Worm (Caenorhabditis elegans): ENCODE results near the gene mip-2.

Gene mip-2

DNA sequence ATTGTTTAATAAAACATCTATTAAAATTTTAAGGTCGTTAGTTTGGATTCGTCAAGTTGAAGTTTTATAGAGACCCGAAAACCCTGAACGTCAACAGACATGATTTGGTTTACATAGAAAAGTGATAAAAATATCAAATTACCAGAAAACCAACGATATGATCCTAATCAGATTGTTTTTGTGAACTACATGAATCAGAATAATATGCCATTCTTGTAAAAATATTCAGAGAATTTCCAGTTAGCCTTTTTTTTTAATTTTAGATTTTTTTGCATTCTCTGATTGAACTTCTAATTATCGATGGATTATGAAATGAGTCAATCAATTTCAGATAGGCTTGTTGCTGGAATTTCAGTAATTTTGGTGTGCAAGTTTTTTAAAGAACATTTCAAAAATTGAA, 39.3 kb upstream of the mip-2 start, which contains the start of gene srx-96:
srx-96 (plus strand) TSS at position 301 of the 400 bp plus-strand sequence.
- no peak for TF ChIP-seq nhr-19 (GFP tag; conservative IDR thresholded peaks at IDR 0.05)
- TF ChIP-seq fkh-10 (GFP tag; optimal IDR thresholded peaks at IDR 0.05) = no peak
- TF ChIP-seq lir-3 (tag; optimal IDR thresholded peaks at IDR 0.05; ENCODE audit: poor library complexity) = no peak
- TF ChIP-seq tlp-1 (tag; optimal IDR thresholded peaks at IDR 0.05) = no peak
- TF ChIP-seq nhr-77 (tag; optimal IDR thresholded peaks at IDR 0.05) = no peak
- TF ChIP-seq mab-9 (GFP tag; IDR thresholded peaks at IDR 0.05) = no peak
- TF ChIP-seq lin-15B (tag; optimal IDR thresholded peaks at IDR 0.05) = no peak

DNA sequence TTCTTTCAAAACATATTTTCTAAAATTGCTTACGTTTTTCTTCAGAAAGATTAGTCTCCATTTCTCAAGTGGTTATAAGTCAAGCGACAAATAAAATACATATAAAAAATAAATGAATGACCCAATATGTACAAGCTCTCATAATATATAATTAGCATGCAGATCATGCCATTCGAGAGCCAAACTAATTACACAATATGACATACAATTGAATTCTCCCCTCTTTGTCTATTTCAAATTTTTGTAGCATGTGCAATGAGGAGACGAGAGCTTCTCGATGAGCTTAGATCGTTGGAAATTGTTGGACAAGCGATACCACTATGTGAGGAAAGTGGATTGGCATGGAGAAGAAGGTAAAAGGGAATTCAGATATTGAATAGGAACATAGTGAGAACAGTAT, 35.5 kb upstream of the mip-2 start, which contains the start of gene hlh-34:
hlh-34 (minus strand) TSS at position 101 of the 400 bp plus-strand sequence.
- no peak for TF ChIP-seq aly-2 (tag; optimal IDR thresholded peaks at IDR 0.05)
- TF ChIP-seq snu-23 (GFP tag; optimal IDR thresholded peaks at IDR 0.05) = no peak
- TF ChIP-seq elt-3 (tag; optimal IDR thresholded peaks at IDR 0.05) = no peak
- TF ChIP-seq F16B12.6 (tag; optimal IDR thresholded peaks at IDR 0.05) = no peak
- TF ChIP-seq elt-2 (tag; optimal IDR thresholded peaks at IDR 0.05) = no peak
- no peak for TF ChIP-seq efl-3 (GFP tag; optimal IDR thresholded peaks at IDR 0.05)
- TF ChIP-seq ets-5 (GFP tag; IDR thresholded peaks at IDR 0.05) = no peak
- no peak for TF ChIP-seq sptf-1 (tag; optimal IDR thresholded peaks at IDR 0.05)
- TF ChIP-seq rnt-1 (tag; optimal IDR thresholded peaks at IDR 0.05) = no peak
- TF ChIP-seq lin-35 (GFP tag; optimal IDR thresholded peaks at IDR 0.05) = no peak
- no peak for TF ChIP-seq ama-1 (optimal IDR thresholded peaks at IDR 0.05)
- TF ChIP-seq nhr-47 (tag; optimal IDR thresholded peaks at IDR 0.05) = no peak
- TF ChIP-seq mab-9 (GFP tag; IDR thresholded peaks at IDR 0.05) = no peak
- TF ChIP-seq lsy-2 (tag; optimal IDR thresholded peaks at IDR 0.05) = no peak
- no peak for TF ChIP-seq tlp-1 (tag; optimal IDR thresholded peaks at IDR 0.05)
- TF ChIP-seq ztf-4 (tag; optimal IDR thresholded peaks at IDR 0.05) = no peak

DNA sequence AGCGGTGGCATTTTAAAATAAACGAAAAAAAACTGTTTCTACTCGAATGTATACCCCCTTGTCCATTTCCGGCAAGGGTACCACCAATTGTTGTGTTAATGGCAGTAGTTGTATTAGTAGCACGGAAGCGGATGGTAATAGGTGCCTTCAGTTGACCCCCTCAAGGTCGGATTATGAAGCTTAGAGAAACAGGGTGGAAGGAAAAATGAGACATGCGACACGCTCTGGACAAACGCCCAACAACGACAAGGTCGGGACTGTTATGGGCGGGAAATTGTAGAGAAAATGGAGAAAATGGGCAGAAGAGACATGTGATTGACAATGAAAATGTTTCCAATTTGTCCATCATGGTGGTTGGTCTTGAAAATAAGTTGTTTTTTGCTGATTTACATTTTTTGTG, 32.2 kb upstream of the mip-2 start, which contains the start of gene T01D3.3:
T01D3.3 (plus strand) TSS at position 312 of the 400 bp plus-strand sequence.
- TF ChIP-seq fkh-8 (tag; optimal IDR thresholded peaks at IDR 0.05) (no peak), lin-14 (GFP tag; optimal IDR thresholded peaks at IDR 0.05) (peak; percentile 50), sptf-1 (tag; optimal IDR thresholded peaks at IDR 0.05) (no peak), mdl-1 (tag; optimal IDR thresholded peaks at IDR 0.05) (peak in 1 of 2 experiments; percentile 51), Y116A8C.19 (tag; optimal IDR thresholded peaks at IDR 0.05; ENCODE audit: borderline replicate concordance) (no peak), blmp-1 (tag; optimal IDR thresholded peaks at IDR 0.05) (peak; percentile 92), unc-98 (GFP tag; IDR thresholded peaks at IDR 0.05) (no peak), unc-30 (tag; optimal IDR thresholded peaks at IDR 0.05) (no peak), dpl-1 (GFP tag; optimal IDR thresholded peaks at IDR 0.05) (peak in 2 of 3 experiments; percentile 14 to 32), C16A3.4 (tag; optimal IDR thresholded peaks at IDR 0.05) (peak; percentile 36), elt-3 (tag; optimal IDR thresholded peaks at IDR 0.05) (peak in 3 of 6 experiments; percentile 3 to 61 (median 22)), unc-130 (tag; optimal IDR thresholded peaks at IDR 0.05) (peak; percentile 23), nhr-19 (GFP tag; conservative IDR thresholded peaks at IDR 0.05) (no peak), nhr-85 (tag) (peak; percentile 59), ceh-82 (tag; optimal IDR thresholded peaks at IDR 0.05) (no peak), mep-1 (tag; optimal IDR thresholded peaks at IDR 0.05) (peak; percentile 56)

DNA sequence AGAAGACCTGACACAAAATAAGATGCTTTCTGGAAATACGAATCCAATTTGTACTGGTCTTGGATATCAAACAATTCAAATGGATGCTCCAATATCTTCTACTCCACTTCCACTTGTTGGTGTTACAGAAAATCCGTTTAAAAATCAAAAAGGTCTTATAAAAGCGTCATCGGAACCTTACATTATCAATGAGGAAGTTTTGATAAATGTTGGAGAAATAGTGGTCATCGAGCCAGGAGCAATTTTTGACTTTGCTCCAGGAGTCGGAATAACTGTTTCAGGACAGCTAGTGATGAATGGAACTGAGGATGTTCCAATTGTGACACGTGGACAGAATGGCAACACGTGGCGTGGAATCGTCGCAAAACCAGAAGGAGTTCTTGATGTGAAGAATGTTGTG, 22.3 kb upstream of the mip-2 start:
- TF ChIP-seq efl-1 (optimal IDR thresholded peaks at IDR 0.05) (no peak), efl-1 (GFP tag; optimal IDR thresholded peaks at IDR 0.05 in 1 of 2) (peak in 1 of 2 experiments; percentile 91), ces-1 (GFP tag; optimal IDR thresholded peaks at IDR 0.05) (no peak)

All from whole organism, L1 larva.